Fruit fly (Drosophila melanogaster) whole organism, prepupa: ENCODE measurements around the gene CG4576.

ENCODE experiments used
- Blimp-1 ChIP-seq: fragments of 200-800 bp; sonication (Bioruptor generic); optimal IDR thresholded peaks from 3 replicates; lab custom pipeline; 2017; ENCODE audit warnings: missing biosample characterization, missing genetic modification characterization, mild to moderate bottlenecking, moderate library complexity, missing genetic modification reagents
- CG11762 ChIP-seq: fragments of 200-800 bp; sonication (Bioruptor generic); optimal IDR thresholded peaks from 3 replicates; lab custom pipeline; 2016; ENCODE audit warnings: missing biosample characterization, missing genetic modification characterization; ENCODE audit not compliant: insufficient read depth
- CG11902 ChIP-seq: fragments of 200-800 bp; sonication (Bioruptor generic); optimal IDR thresholded peaks from 3 replicates; lab custom pipeline; 2016; ENCODE audit warnings: missing biosample characterization, missing genetic modification characterization
- CG15336 ChIP-seq: fragments of 200-800 bp; sonication (Bioruptor generic); IDR thresholded peaks from 2 replicates; pipeline ENCODE4 v1.3.6; 2022; ENCODE audit warnings: missing biosample characterization, missing genetic modification characterization
- CG1621 ChIP-seq: fragments of 200-800 bp; sonication (Bioruptor generic); optimal IDR thresholded peaks from 3 replicates; lab custom pipeline; 2018; ENCODE audit warnings: missing biosample characterization, mild to moderate bottlenecking, missing genetic modification characterization
- CG3032 ChIP-seq: fragments of 200-800 bp; optimal IDR thresholded peaks from 2 replicates; lab custom pipeline; 2019; ENCODE audit warnings: missing biosample characterization, mild to moderate bottlenecking, missing genetic modification characterization, moderate library complexity
- CG31627 ChIP-seq: fragments of 200-800 bp; sonication (Bioruptor generic); optimal IDR thresholded peaks from 3 replicates; lab custom pipeline; 2016; ENCODE audit warnings: missing biosample characterization, missing genetic modification characterization
- CG34406 ChIP-seq: fragments of 200-800 bp; sonication (Bioruptor generic); optimal IDR thresholded peaks from 3 replicates; lab custom pipeline; 2016; ENCODE audit warnings: missing biosample characterization, missing genetic modification characterization
- CG3919 ChIP-seq: fragments of 200-800 bp; sonication (Bioruptor generic); optimal IDR thresholded peaks from 3 replicates; lab custom pipeline; 2016; ENCODE audit warnings: missing biosample characterization, missing genetic modification characterization
- CG4318 ChIP-seq: fragments of 200-800 bp; sonication (Bioruptor generic); optimal IDR thresholded peaks from 3 replicates; lab custom pipeline; 2017; ENCODE audit warnings: missing biosample characterization, mild to moderate bottlenecking, missing genetic modification characterization
- CG6163 ChIP-seq: fragments of 200-800 bp; sonication (Bioruptor generic); IDR thresholded peaks from 3 replicates; pipeline ENCODE4 v1.3.6; 2022; ENCODE audit warnings: missing biosample characterization, missing genetic modification characterization
- CG6792 ChIP-seq: fragments of 200-800 bp; sonication (Bioruptor generic); optimal IDR thresholded peaks from 3 replicates; lab custom pipeline; 2016; ENCODE audit warnings: missing biosample characterization, missing genetic modification characterization
- CG6808 ChIP-seq: fragments of 200-800 bp; sonication (Bioruptor generic); optimal IDR thresholded peaks from 3 replicates; lab custom pipeline; 2017; ENCODE audit warnings: missing biosample characterization, missing genetic modification characterization, mild to moderate bottlenecking, moderate library complexity, missing genetic modification reagents
- CG6854 ChIP-seq: fragments of 200-800 bp; sonication (Bioruptor generic); optimal IDR thresholded peaks from 2 replicates; lab custom pipeline; 2017; ENCODE audit warnings: missing biosample characterization, mild to moderate bottlenecking, missing genetic modification characterization
- CG7368 ChIP-seq: fragments of 200-800 bp; sonication (Bioruptor generic); optimal IDR thresholded peaks from 3 replicates; lab custom pipeline; 2016; ENCODE audit warnings: missing biosample characterization, missing genetic modification characterization
- CG8119 ChIP-seq: fragments of 200-800 bp; sonication (Bioruptor generic); IDR thresholded peaks from 3 replicates; pipeline ENCODE4 v1.3.6; 2022; ENCODE audit warnings: missing biosample characterization, missing genetic modification characterization
- Eip75B ChIP-seq: fragments of 200-800 bp; sonication (Bioruptor generic); optimal IDR thresholded peaks from 3 replicates; lab custom pipeline; 2016; ENCODE audit warnings: missing biosample characterization, missing genetic modification characterization
- Eip78C ChIP-seq: fragments of 200-800 bp; sonication (Bioruptor generic); peaks from one replicate; lab custom pipeline; 2016; ENCODE audit warnings: missing biosample characterization, missing genetic modification characterization
- Eip93F ChIP-seq: fragments of 200-800 bp; sonication (Bioruptor generic); optimal IDR thresholded peaks from 2 replicates; lab custom pipeline; 2016; ENCODE audit warnings: missing biosample characterization, mild to moderate bottlenecking, missing genetic modification characterization
- Ets21C ChIP-seq: fragments of 200-800 bp; sonication (Bioruptor generic); optimal IDR thresholded peaks from 3 replicates; lab custom pipeline; 2016; ENCODE audit warnings: missing biosample characterization, missing genetic modification characterization
- Ets96B ChIP-seq: fragments of 200-800 bp; optimal IDR thresholded peaks from 2 replicates; lab custom pipeline; 2019; ENCODE audit warnings: missing biosample characterization, mild to moderate bottlenecking, missing genetic modification characterization, moderate library complexity
- Gug ChIP-seq: fragments of 200-800 bp; sonication (Bioruptor generic); IDR thresholded peaks from 2 replicates; pipeline ENCODE4 v1.3.6; 2022; ENCODE audit warnings: missing biosample characterization, missing genetic modification characterization
- Hr39 ChIP-seq: fragments of 200-800 bp; sonication (Bioruptor generic); optimal IDR thresholded peaks from 2 replicates; lab custom pipeline; 2016; ENCODE audit warnings: missing biosample characterization, missing genetic modification characterization
- Smox ChIP-seq: fragments of 200-800 bp; sonication (Bioruptor generic); optimal IDR thresholded peaks from 3 replicates; lab custom pipeline; 2016; ENCODE audit warnings: missing biosample characterization, missing genetic modification characterization
- Sox102F ChIP-seq: fragments of 200-800 bp; sonication (Bioruptor generic); optimal IDR thresholded peaks from 2 replicates; lab custom pipeline; 2016; ENCODE audit warnings: missing biosample characterization, mild to moderate bottlenecking, missing genetic modification characterization
- Sox14 ChIP-seq: fragments of 200-800 bp; sonication (Bioruptor generic); optimal IDR thresholded peaks from 3 replicates; lab custom pipeline; 2016; ENCODE audit warnings: missing biosample characterization, missing genetic modification characterization
- Sox15 ChIP-seq: fragments of 200-800 bp; sonication (Bioruptor generic); optimal IDR thresholded peaks from 3 replicates; lab custom pipeline; 2016; ENCODE audit warnings: missing biosample characterization, missing genetic modification characterization
- cyc ChIP-seq: fragments of 200-800 bp; sonication (Bioruptor generic); optimal IDR thresholded peaks from 3 replicates; lab custom pipeline; 2016; ENCODE audit warnings: missing biosample characterization, missing genetic modification characterization
- dac ChIP-seq: fragments of 200-800 bp; sonication (Bioruptor generic); optimal IDR thresholded peaks from 2 replicates; lab custom pipeline; 2017; ENCODE audit warnings: missing biosample characterization, mild to moderate bottlenecking, missing genetic modification characterization
- dsx ChIP-seq: fragments of 200-800 bp; optimal IDR thresholded peaks from 3 replicates; lab custom pipeline; 2019; ENCODE audit warnings: missing biosample characterization, mild to moderate bottlenecking, missing genetic modification characterization, moderate library complexity; ENCODE audit not compliant: poor library complexity, severe bottlenecking
- eg ChIP-seq: fragments of 200-800 bp; sonication (Bioruptor generic); IDR thresholded peaks from 3 replicates; pipeline ENCODE4 v1.3.6; 2022; ENCODE audit warnings: missing biosample characterization, missing genetic modification characterization
- esn ChIP-seq: fragments of 200-800 bp; sonication (Bioruptor generic); optimal IDR thresholded peaks from 2 replicates; lab custom pipeline; 2016; ENCODE audit warnings: missing biosample characterization, mild to moderate bottlenecking, missing genetic modification characterization, moderate library complexity
- fd59A ChIP-seq: fragments of 200-800 bp; sonication (Bioruptor generic); optimal IDR thresholded peaks from 2 replicates; lab custom pipeline; 2017; ENCODE audit warnings: missing biosample characterization, mild to moderate bottlenecking, missing genetic modification characterization, missing genetic modification reagents
- fd85E ChIP-seq: fragments of 200-800 bp; sonication (Bioruptor generic); optimal IDR thresholded peaks from 3 replicates; lab custom pipeline; 2016; ENCODE audit warnings: missing biosample characterization, missing genetic modification characterization
- fkh ChIP-seq: fragments of 200-800 bp; sonication (Bioruptor generic); optimal IDR thresholded peaks from 3 replicates; lab custom pipeline; 2017; ENCODE audit warnings: missing biosample characterization, mild to moderate bottlenecking, missing genetic modification characterization, moderate library complexity
- lz ChIP-seq: fragments of 200-800 bp; sonication (Bioruptor generic); optimal IDR thresholded peaks from 3 replicates; lab custom pipeline; 2016; ENCODE audit warnings: missing biosample characterization, missing genetic modification characterization
- net ChIP-seq: fragments of 200-800 bp; sonication (Bioruptor generic); optimal IDR thresholded peaks from 3 replicates; lab custom pipeline; 2016; ENCODE audit warnings: missing biosample characterization, missing genetic modification characterization
- spab ChIP-seq: fragments of 200-800 bp; sonication (Bioruptor generic); optimal IDR thresholded peaks from 2 replicates; lab custom pipeline; 2017; ENCODE audit warnings: missing biosample characterization, mild to moderate bottlenecking, missing genetic modification characterization, missing genetic modification reagents
- ss ChIP-seq, 2 experiments: fragments of 200-800 bp; sonication (Bioruptor generic); optimal IDR thresholded peaks; 2 replicates in 1 of 2; 3 replicates in 1 of 2; lab custom pipeline; 2017 to 2018; ENCODE audit warnings: mild to moderate bottlenecking in 2 of 2, missing biosample characterization in 2 of 2, missing genetic modification characterization in 2 of 2, moderate library complexity in 1 of 2
- svp ChIP-seq: fragments of 200-800 bp; sonication (Bioruptor generic); peaks from one replicate; lab custom pipeline; 2016; ENCODE audit warnings: missing biosample characterization, missing genetic modification characterization

Gene CG4576

DNA sequence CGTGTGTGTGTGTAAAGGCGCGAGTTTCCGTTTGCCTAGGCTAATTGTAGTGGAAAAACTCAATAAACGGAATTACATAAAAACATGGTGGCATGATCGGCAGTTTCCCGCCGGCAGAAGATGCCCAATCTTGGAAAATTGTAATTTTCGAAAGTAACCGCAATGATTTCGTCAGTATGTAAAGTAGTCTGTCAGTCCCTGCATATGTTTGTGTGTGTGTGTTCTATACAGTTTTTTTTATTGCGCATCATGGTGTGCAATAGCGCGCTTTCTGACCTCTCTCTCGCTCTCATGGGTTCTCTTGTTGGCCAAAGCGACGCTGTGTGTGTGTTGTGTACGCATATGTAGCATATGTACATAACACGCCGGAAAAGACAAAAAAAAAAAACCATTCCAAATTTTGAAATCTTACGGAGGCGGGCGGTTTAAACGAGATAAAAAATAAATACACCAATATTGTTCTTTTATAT is 31.3 kb upstream of the CG4576 start (continued):
- TF ChIP-seq ss (GFP tag; optimal IDR thresholded peaks at IDR 0.05; lab: Kevin White, UChicago) (peak in 1 of 2 experiments; percentile 68), Sox102F (GFP tag; lab: Kevin White, UChicago) (no peak), Ets96B (tag; lab: Kevin White, UChicago) (peak; percentile 38), CG4318 (GFP tag; lab: Kevin White, UChicago) (no peak), CG11902 (GFP tag; lab: Kevin White, UChicago) (no peak), eg (GFP tag; lab: Robert Waterston, UW) (no peak; the same call in 2 of the 3 replicates), Eip93F (GFP tag; lab: Kevin White, UChicago) (no peak), Smox (no peak), svp (GFP tag; lab: Kevin White, UChicago) (no peak), fd59A (no peak), CG34406 (GFP tag; lab: Kevin White, UChicago) (peak; percentile 37), Sox15 (no peak), fkh (GFP tag; lab: Kevin White, UChicago) (peak; percentile 95), CG1621 (tag; lab: Kevin White, UChicago) (peak; percentile 68), CG7368 (no peak), CG15336 (peak; percentile 35; the same call in 1 of the 2 replicates), CG11762 (GFP tag; lab: Kevin White, UChicago) (no peak), Blimp-1 (GFP tag; lab: Kevin White, UChicago) (no peak), cyc (GFP tag; lab: Kevin White, UChicago) (no peak), Ets21C (GFP tag; lab: Kevin White, UChicago) (no peak), CG6792 (GFP tag; lab: Kevin White, UChicago) (peak; percentile 14), spab (GFP tag; lab: Kevin White, UChicago) (no peak), net (peak; percentile 28), Eip75B (GFP tag; lab: Kevin White, UChicago) (no peak), CG8119 (0 out of 3 replicates have a peak, but pooled peaks have one; percentile 14), Gug (no peak), fd85E (GFP tag; lab: Kevin White, UChicago) (no peak)

dm6 chr3R:15802006-15802405 is 23.5 kb upstream of the CG4576 start, which contains the start of gene CG9593:
TSS of gene CG9593 (plus strand) at chr3R:15802275.
- TF ChIP-seq dac (GFP tag; lab: Kevin White, UChicago) (no peak), Eip78C (GFP tag; lab: Kevin White, UChicago) (peak; percentile 10)

DNA sequence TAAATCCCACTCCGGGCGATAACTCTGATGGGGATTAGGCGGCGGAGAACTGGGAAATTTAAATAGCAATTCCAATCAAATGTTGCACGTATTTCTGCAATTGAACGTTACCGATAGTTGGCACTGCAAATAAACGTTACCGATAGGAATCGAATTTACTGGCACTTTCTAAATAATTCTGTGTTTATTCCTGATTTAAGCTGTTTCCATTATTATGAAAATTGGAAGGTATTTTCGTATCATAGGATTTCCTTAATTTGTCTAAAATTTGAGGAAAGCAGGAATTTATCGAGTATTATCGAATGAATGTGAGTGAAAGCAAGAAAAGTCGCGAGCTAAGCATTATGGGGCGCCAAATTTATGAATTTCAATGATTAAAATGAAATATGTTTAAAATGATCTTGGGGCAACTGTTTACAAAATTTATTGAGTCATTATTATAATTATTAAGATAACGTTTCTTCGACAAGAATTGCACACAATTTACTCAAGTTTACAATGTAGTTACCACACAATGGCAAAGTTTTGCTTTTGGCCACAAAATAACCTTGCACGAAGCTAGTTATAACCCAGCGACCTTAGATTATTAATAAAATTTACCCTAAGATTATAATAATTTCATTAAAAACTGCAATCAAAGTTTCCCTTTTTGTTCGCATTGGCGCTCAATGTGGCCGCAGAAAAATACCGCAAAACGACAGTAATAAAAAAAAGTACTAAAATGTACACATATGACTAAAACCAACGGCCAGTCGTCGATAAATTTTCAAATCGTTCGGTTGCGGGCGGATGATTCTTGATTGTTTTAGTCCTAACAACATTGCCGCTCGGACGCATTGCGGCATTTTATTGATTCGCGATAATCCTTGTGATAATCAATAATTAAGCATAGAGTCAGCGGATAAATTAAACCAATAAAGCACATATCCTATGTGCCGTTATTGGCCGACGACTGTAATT is 21.8 kb upstream of the CG4576 start, which contains the start of gene alpha-Man-IIb:
Gene alpha-Man-IIb, plus strand, starts transcription at position 747 of the 960 bp plus-strand sequence.
- peak; percentile 26 for TF ChIP-seq CG1621 (tag; lab: Kevin White, UChicago)
- TF ChIP-seq dsx (GFP tag; lab: Kevin White, UChicago) = peak; percentile 69
- TF ChIP-seq esn (GFP tag; lab: Kevin White, UChicago) = peak; percentile 19
- no peak for TF ChIP-seq CG6808 (GFP tag; lab: Kevin White, UChicago)
- TF ChIP-seq Sox14 (GFP tag; lab: Kevin White, UChicago) = peak; percentile 34
- no peak for TF ChIP-seq Hr39 (GFP tag; lab: Kevin White, UChicago)
- TF ChIP-seq ss (GFP tag; optimal IDR thresholded peaks at IDR 0.05; lab: Kevin White, UChicago) = peak in 1 of 2 experiments; percentile 23
- TF ChIP-seq svp (GFP tag; lab: Kevin White, UChicago) = peak; percentile 70
- TF ChIP-seq CG6163 (GFP tag; lab: Robert Waterston, UW) = peak; percentile 30; the same call in 1 of the 3 replicates
- peak; percentile 7 for TF ChIP-seq CG3919
- no peak for TF ChIP-seq fd85E (GFP tag; lab: Kevin White, UChicago)
- peak; percentile 59 for TF ChIP-seq CG3032 (tag; lab: Kevin White, UChicago)
- TF ChIP-seq fkh (GFP tag; lab: Kevin White, UChicago) = peak; percentile 98
- no peak for TF ChIP-seq Blimp-1 (GFP tag; lab: Kevin White, UChicago)
- peak; percentile 12 for TF ChIP-seq cyc (GFP tag; lab: Kevin White, UChicago)
- TF ChIP-seq CG6854 = peak; percentile 52
- TF ChIP-seq Eip78C (GFP tag; lab: Kevin White, UChicago) = peak; percentile 74
- TF ChIP-seq lz (GFP tag; lab: Kevin White, UChicago) = peak; percentile 5
- TF ChIP-seq CG31627 = peak; percentile 22
- peak; percentile 13 for TF ChIP-seq Eip75B (GFP tag; lab: Kevin White, UChicago)
